Worm (Caenorhabditis elegans) whole organism, L2 larva: ENCODE measurements around the gene nhx-4.

Experiments
- C34F6.9 ChIP-seq: fragments of 150-350 bp; optimal IDR thresholded peaks from 2 replicates; lab custom pipeline; 2014; ENCODE audit warnings: missing biosample characterization, missing genetic modification characterization
- F13H6.1 ChIP-seq: sonication (generic microtip); optimal IDR thresholded peaks from 2 replicates; lab custom pipeline; 2016; ENCODE audit warnings: missing genetic modification characterization, missing compliant biosample characterization
- ZK546.5 ChIP-seq: sonication (generic microtip); optimal IDR thresholded peaks from 2 replicates; lab custom pipeline; 2017; ENCODE audit warnings: missing biosample characterization, missing genetic modification characterization
- alr-1 ChIP-seq: fragments of 150-350 bp; optimal IDR thresholded peaks from 2 replicates; lab custom pipeline; 2014; ENCODE audit warnings: missing biosample characterization, missing genetic modification characterization
- blmp-1 ChIP-seq: sonication (generic microtip); optimal IDR thresholded peaks from 2 replicates; lab custom pipeline; 2017; ENCODE audit warnings: missing genetic modification characterization, mild to moderate bottlenecking, missing compliant biosample characterization, antibody characterized with exemption, moderate library complexity; ENCODE audit not compliant: insufficient read depth
- ceh-16 ChIP-seq: fragments of 150-350 bp; optimal IDR thresholded peaks from 2 replicates; lab custom pipeline; 2014; ENCODE audit warnings: missing biosample characterization, missing genetic modification characterization
- ceh-82 ChIP-seq: fragments of 150-350 bp; optimal IDR thresholded peaks from 2 replicates; lab custom pipeline; 2014; ENCODE audit warnings: missing biosample characterization, missing genetic modification characterization
- crh-2 ChIP-seq: sonication (generic microtip); optimal IDR thresholded peaks from 2 replicates; lab custom pipeline; 2017; ENCODE audit warnings: missing biosample characterization, missing genetic modification characterization
- egl-27 ChIP-seq: sonication (generic microtip); optimal IDR thresholded peaks from 3 replicates; lab custom pipeline; 2017; ENCODE audit warnings: missing biosample characterization, missing genetic modification reagents, missing genetic modification characterization
- elt-3 ChIP-seq: sonication (generic microtip); optimal IDR thresholded peaks from 2 replicates; lab custom pipeline; 2017; ENCODE audit warnings: missing biosample characterization, missing genetic modification characterization
- fos-1 ChIP-seq: fragments of 150-350 bp; optimal IDR thresholded peaks from 2 replicates; lab custom pipeline; 2014; ENCODE audit warnings: missing biosample characterization, missing genetic modification characterization
- gmeb-1 ChIP-seq: fragments of 150-350 bp; optimal IDR thresholded peaks from 2 replicates; lab custom pipeline; 2014; ENCODE audit warnings: missing biosample characterization, missing genetic modification characterization
- lin-11 ChIP-seq: fragments of 150-350 bp; sonication (generic microtip); optimal IDR thresholded peaks from 2 replicates; lab custom pipeline; 2014; ENCODE audit warnings: missing biosample characterization, missing genetic modification characterization, inconsistent platforms, mixed read lengths
- lin-13 ChIP-seq: fragments of 150-350 bp; optimal IDR thresholded peaks from 2 replicates; lab custom pipeline; 2014; ENCODE audit warnings: missing biosample characterization, missing genetic modification reagents, missing genetic modification characterization
- lin-39 ChIP-seq: fragments of 150-350 bp; optimal IDR thresholded peaks from 2 replicates; lab custom pipeline; 2014; ENCODE audit warnings: missing biosample characterization, missing genetic modification reagents, missing genetic modification characterization
- lsy-2 ChIP-seq, 2 experiments: fragments of 150-350 bp in 1 of 2; sonication (generic microtip) in 1 of 2; optimal IDR thresholded peaks; 2 replicates each; lab custom pipeline; 2014 to 2017; ENCODE audit warnings: missing biosample characterization in 2 of 2, missing genetic modification characterization in 2 of 2
- mab-5 ChIP-seq: fragments of 150-350 bp; optimal IDR thresholded peaks from 2 replicates; lab custom pipeline; 2014; ENCODE audit warnings: missing biosample characterization, missing genetic modification characterization
- mdl-1 ChIP-seq, 2 experiments: fragments of 150-350 bp in 1 of 2; sonication (generic microtip) in 1 of 2; optimal IDR thresholded peaks; 2 replicates each; lab custom pipeline; 2017; ENCODE audit warnings: missing biosample characterization in 2 of 2, missing genetic modification characterization in 2 of 2
- nhr-10 ChIP-seq: sonication (generic microtip); optimal IDR thresholded peaks from 2 replicates; lab custom pipeline; 2017; ENCODE audit warnings: missing biosample characterization, missing genetic modification characterization
- nhr-129 ChIP-seq: fragments of 150-350 bp; optimal IDR thresholded peaks from 2 replicates; lab custom pipeline; 2014; ENCODE audit warnings: missing biosample characterization, missing genetic modification characterization
- nhr-21 ChIP-seq: fragments of 150-350 bp; optimal IDR thresholded peaks from 2 replicates; lab custom pipeline; 2014; ENCODE audit warnings: missing biosample characterization, missing genetic modification characterization
- nhr-237 ChIP-seq: fragments of 150-350 bp; optimal IDR thresholded peaks from 2 replicates; lab custom pipeline; 2014; ENCODE audit warnings: missing biosample characterization, missing genetic modification characterization
- nhr-77 ChIP-seq: fragments of 150-350 bp; optimal IDR thresholded peaks from 2 replicates; lab custom pipeline; 2014; ENCODE audit warnings: missing biosample characterization, missing genetic modification characterization
- peb-1 ChIP-seq: fragments of 150-350 bp; optimal IDR thresholded peaks from 2 replicates; lab custom pipeline; 2014; ENCODE audit warnings: missing biosample characterization, missing genetic modification characterization
- sem-4 ChIP-seq: fragments of 150-350 bp; optimal IDR thresholded peaks from 2 replicates; lab custom pipeline; 2014; ENCODE audit warnings: missing biosample characterization, missing genetic modification reagents, missing genetic modification characterization
- sma-9 ChIP-seq, 2 experiments: fragments of 150-350 bp in 1 of 2; sonication (generic microtip) in 1 of 2; optimal IDR thresholded peaks; 2 replicates each; lab custom pipeline; 2014 to 2016; ENCODE audit warnings: missing genetic modification characterization in 2 of 2, mild to moderate bottlenecking in 1 of 2, missing biosample characterization in 1 of 2, missing compliant biosample characterization in 1 of 2, missing genetic modification reagents in 1 of 2, moderate library complexity in 1 of 2
- snpc-4 ChIP-seq: fragments of 150-350 bp; optimal IDR thresholded peaks from 2 replicates; lab custom pipeline; 2014; ENCODE audit warnings: missing biosample characterization, missing genetic modification characterization
- ztf-11 ChIP-seq: sonication (generic microtip); optimal IDR thresholded peaks from 2 replicates; lab custom pipeline; 2017; ENCODE audit warnings: missing biosample characterization, missing genetic modification characterization

nhx-4 gene

DNA sequence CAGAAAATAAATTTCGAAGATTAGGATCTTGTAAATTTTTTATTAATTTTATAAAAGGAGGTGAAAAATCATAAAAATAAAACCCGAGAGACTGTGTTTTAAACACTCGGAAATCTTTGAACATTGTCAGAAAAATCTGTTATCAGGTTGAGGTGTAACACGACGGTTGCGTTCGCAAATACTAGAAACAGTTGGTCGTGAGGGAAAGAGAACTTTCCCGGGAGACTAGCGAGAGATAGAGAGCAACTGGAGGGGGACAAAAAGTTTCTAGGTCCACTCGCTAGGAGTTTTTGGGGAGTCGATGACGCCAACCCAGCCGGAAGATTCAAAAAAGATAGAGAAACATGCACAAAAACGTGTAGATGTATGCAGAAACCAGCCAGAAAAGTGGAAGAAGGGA lies 48.3 kb downstream of the nhx-4 start:
- no peak for TF ChIP-seq nhr-21 (tag; lab: Kevin White, UChicago)
- peak in 1 of 2 experiments; percentile 2 for TF ChIP-seq lsy-2 (tag; optimal IDR thresholded peaks at IDR 0.05; lab: Kevin White, UChicago)
- TF ChIP-seq ceh-82 (tag; lab: Kevin White, UChicago), result no peak
- TF ChIP-seq C34F6.9, result peak; percentile 13
- TF ChIP-seq mab-5 (tag; lab: Kevin White, UChicago), result no peak
- no peak for TF ChIP-seq crh-2

DNA sequence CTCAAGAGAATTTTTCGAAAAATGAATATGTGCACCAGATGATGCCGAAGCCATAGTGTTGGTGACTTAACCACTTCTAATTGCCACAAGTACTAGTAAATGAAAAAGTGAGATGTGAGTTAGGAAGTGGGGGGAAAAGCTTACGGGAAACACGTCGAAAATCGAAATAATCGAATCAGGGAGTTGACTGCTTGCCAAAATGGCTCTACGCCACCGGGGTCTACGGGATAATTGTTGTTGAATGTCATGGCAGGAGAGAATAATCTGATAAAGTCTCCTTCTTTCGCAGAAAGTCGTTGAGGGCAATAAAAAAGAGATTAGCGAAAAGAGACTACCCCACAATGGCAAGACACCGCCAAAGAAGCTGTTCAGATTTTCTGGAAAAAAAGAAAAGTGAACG lies 49.8 kb downstream of the nhx-4 start:
- TF ChIP-seq nhr-10 (tag; lab: Kevin White, UChicago) (no peak), lsy-2 (tag; optimal IDR thresholded peaks at IDR 0.05; lab: Kevin White, UChicago) (no peak), egl-27 (tag; lab: Kevin White, UChicago) (no peak), ceh-82 (tag; lab: Kevin White, UChicago) (no peak), mab-5 (tag; lab: Kevin White, UChicago) (no peak), sma-9 (GFP tag; optimal IDR thresholded peaks at IDR 0.05; lab: Kevin White, UChicago) (no peak), sma-9 (tag; optimal IDR thresholded peaks at IDR 0.05; lab: Kevin White, UChicago) (no peak), ZK546.5 (tag; lab: Kevin White, UChicago) (no peak), blmp-1 (no peak), lin-13 (GFP tag; lab: Kevin White, UChicago) (no peak), sem-4 (no peak), ztf-11 (tag; lab: Kevin White, UChicago) (no peak), lin-11 (no peak)

DNA sequence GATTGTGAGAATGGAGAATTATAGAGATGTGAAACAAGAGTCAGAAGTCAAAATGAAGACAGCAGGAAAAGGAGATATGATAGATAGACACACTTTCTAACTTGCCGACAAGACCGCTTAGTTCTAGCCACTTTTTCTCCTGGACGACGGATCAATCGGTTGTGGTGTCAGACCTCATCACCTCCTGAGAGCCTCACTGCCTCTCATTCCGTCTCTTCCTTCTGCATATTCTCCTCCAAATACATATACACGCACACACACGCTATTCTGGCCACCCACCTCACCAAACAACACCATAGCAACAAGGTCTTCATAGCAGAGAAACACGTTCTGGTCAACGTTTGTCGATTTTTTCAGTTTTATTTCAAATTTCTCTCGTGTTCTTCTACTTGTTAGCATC lies 53.0 kb downstream of the nhx-4 start, which contains the start of gene F01E11.3:
TSS of gene F01E11.3 (plus strand) at position 301 of the 400 bp plus-strand sequence.
- TF ChIP-seq F13H6.1 (tag; lab: Kevin White, UChicago) (no peak), fos-1 (tag; lab: Kevin White, UChicago) (no peak), snpc-4 (tag; lab: Kevin White, UChicago) (no peak), nhr-129 (no peak), sma-9 (GFP tag; optimal IDR thresholded peaks at IDR 0.05; lab: Kevin White, UChicago) (no peak), sma-9 (tag; optimal IDR thresholded peaks at IDR 0.05; lab: Kevin White, UChicago) (no peak), gmeb-1 (no peak), lin-11 (no peak), ceh-16 (tag; lab: Kevin White, UChicago) (no peak)

DNA sequence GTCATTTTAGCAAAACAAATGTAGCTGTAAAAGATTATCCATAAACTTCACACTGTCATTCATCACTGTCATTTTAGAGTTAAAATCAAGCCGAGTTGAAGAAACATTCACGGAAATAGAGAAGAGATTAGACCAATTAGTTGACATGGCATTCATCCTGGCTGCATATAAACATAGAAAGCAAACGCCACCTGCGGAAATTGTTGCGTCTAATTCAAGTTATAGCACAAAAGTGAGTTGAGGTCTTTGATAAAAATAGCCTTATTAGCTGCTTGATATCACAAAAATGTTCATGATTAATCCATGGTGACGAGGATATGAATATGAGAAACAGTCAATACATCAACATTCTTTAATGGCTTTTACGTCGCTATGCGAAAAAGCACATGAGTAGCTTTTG lies 54.5 kb downstream of the nhx-4 start:
- TF ChIP-seq nhr-237 (tag; lab: Kevin White, UChicago) (no peak), elt-3 (tag; lab: Kevin White, UChicago) (no peak), F13H6.1 (tag; lab: Kevin White, UChicago) (no peak), fos-1 (tag; lab: Kevin White, UChicago) (no peak)

DNA sequence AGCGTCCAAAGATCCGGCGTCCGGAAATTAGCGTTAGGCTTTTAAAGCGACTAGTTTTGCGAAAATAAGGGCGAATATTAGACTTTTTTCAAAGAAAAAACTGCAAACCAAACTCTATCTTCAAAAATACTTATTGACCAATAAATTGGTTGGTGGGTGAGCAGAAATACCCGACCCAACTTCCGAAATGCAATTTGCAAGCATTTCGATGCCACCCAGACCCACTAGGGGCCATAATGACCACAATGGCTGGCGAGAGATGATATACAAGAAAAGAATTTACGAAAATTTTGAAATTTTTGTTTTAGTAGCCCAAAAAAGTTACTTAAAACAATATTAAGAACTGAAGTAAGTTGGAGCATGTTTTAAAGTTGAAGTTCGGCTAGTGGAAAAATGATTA lies 56.0 kb downstream of the nhx-4 start:
- TF ChIP-seq lin-11, result no peak
- TF ChIP-seq sem-4, result no peak
- TF ChIP-seq nhr-77 (tag; lab: Kevin White, UChicago), result no peak
- no peak for TF ChIP-seq egl-27 (tag; lab: Kevin White, UChicago)
- no peak for TF ChIP-seq gmeb-1
- no peak for TF ChIP-seq ZK546.5 (tag; lab: Kevin White, UChicago)
- no peak for TF ChIP-seq crh-2
- no peak for TF ChIP-seq ztf-11 (tag; lab: Kevin White, UChicago)
- no peak for TF ChIP-seq mdl-1 (tag; optimal IDR thresholded peaks at IDR 0.05; lab: Kevin White, UChicago)
- TF ChIP-seq fos-1 (tag; lab: Kevin White, UChicago), result no peak
- no peak for TF ChIP-seq nhr-237 (tag; lab: Kevin White, UChicago)
- TF ChIP-seq lin-13 (GFP tag; lab: Kevin White, UChicago), result no peak
- TF ChIP-seq ceh-16 (tag; lab: Kevin White, UChicago), result no peak
- TF ChIP-seq alr-1 (tag; lab: Kevin White, UChicago), result no peak
- no peak for TF ChIP-seq lin-39 (tag; lab: Kevin White, UChicago)
- TF ChIP-seq peb-1 (tag; lab: Kevin White, UChicago), result no peak
